Fruit fly (Drosophila melanogaster) whole organism, embryonic: ENCODE data around the gene CG14401.

ENCODE experiments used
- Adf1 ChIP-seq: fragments of 200-800 bp; sonication (Bioruptor generic); IDR thresholded peaks from 2 replicates; pipeline ENCODE4 v1.3.6; 2022; ENCODE audit warnings: missing biosample characterization, missing genetic modification characterization
- CG12104 ChIP-seq: fragments of 200-800 bp; sonication (Bioruptor generic); optimal IDR thresholded peaks from 3 replicates; lab custom pipeline; 2016; ENCODE audit warnings: missing biosample characterization, missing genetic modification characterization
- CG12236 ChIP-seq: fragments of 200-800 bp; sonication (Bioruptor generic); optimal IDR thresholded peaks from 2 replicates; lab custom pipeline; 2016; ENCODE audit warnings: missing biosample characterization, missing genetic modification characterization
- CG12659 ChIP-seq: fragments of 200-800 bp; sonication (Bioruptor generic); optimal IDR thresholded peaks from 3 replicates; lab custom pipeline; 2017; ENCODE audit warnings: mild to moderate bottlenecking, missing biosample characterization, missing genetic modification reagents, missing genetic modification characterization
- CG14014 ChIP-seq: fragments of 200-800 bp; sonication (Bioruptor generic); IDR thresholded peaks from 2 replicates; pipeline ENCODE4 v1.3.6; 2022; ENCODE audit warnings: missing biosample characterization, missing genetic modification characterization
- CG1602 ChIP-seq: fragments of 200-800 bp; sonication (Bioruptor generic); optimal IDR thresholded peaks from 3 replicates; lab custom pipeline; 2016; ENCODE audit warnings: missing biosample characterization, missing genetic modification characterization
- CG3407 ChIP-seq: fragments of 200-800 bp; sonication (Bioruptor generic); optimal IDR thresholded peaks from 2 replicates; lab custom pipeline; 2018; ENCODE audit warnings: missing biosample characterization, mild to moderate bottlenecking, missing genetic modification characterization
- CG4424 ChIP-seq: fragments of 200-800 bp; sonication (Bioruptor generic); optimal IDR thresholded peaks from 3 replicates; lab custom pipeline; 2016; ENCODE audit warnings: missing biosample characterization, missing genetic modification characterization
- CG7839 ChIP-seq: fragments of 200-800 bp; sonication (Bioruptor generic); optimal IDR thresholded peaks from 3 replicates; lab custom pipeline; 2018; ENCODE audit warnings: missing biosample characterization, mild to moderate bottlenecking, missing genetic modification characterization, moderate library complexity
- CG8281 ChIP-seq: fragments of 200-800 bp; sonication (Bioruptor generic); optimal IDR thresholded peaks from 2 replicates; lab custom pipeline; 2018; ENCODE audit warnings: missing biosample characterization, mild to moderate bottlenecking, missing genetic modification characterization, moderate library complexity
- CG8290 ChIP-seq, 3 experiments: fragments of 200-800 bp; sonication (Bioruptor generic); optimal IDR thresholded peaks; 2 replicates each; lab custom pipeline; 2016 to 2019; ENCODE audit warnings: missing biosample characterization in 3 of 3, missing genetic modification characterization in 3 of 3, mild to moderate bottlenecking in 2 of 3, moderate library complexity in 1 of 3
- CG8944 ChIP-seq: fragments of 200-800 bp; sonication (Bioruptor generic); optimal IDR thresholded peaks from 3 replicates; lab custom pipeline; 2016; ENCODE audit warnings: missing biosample characterization, missing genetic modification characterization
- Camta ChIP-seq: fragments of 200-800 bp; sonication (Bioruptor generic); optimal IDR thresholded peaks from 2 replicates; lab custom pipeline; 2016; ENCODE audit warnings: missing biosample characterization, missing genetic modification characterization
- Dfd ChIP-seq, 2 experiments: fragments of >200 bp; optimal IDR thresholded peaks; 2 replicates each; lab custom pipeline; 2017; ENCODE audit warnings: missing biosample characterization in 2 of 2, missing genetic modification characterization in 2 of 2
- ERR ChIP-seq: fragments of 200-800 bp; sonication (Bioruptor generic); optimal IDR thresholded peaks from 2 replicates; lab custom pipeline; 2016; ENCODE audit warnings: missing biosample characterization, missing genetic modification characterization
- Fer2 ChIP-seq: fragments of 200-800 bp; sonication (Bioruptor generic); optimal IDR thresholded peaks from 2 replicates; lab custom pipeline; 2018; ENCODE audit warnings: missing biosample characterization, mild to moderate bottlenecking, missing genetic modification characterization, moderate library complexity
- GATAe ChIP-seq: fragments of 200-800 bp; sonication (Bioruptor generic); conservative IDR thresholded peaks from 2 replicates; pipeline ENCODE4 v1.3.6; 2022; ENCODE audit warnings: missing biosample characterization, missing genetic modification characterization
- HLH3B ChIP-seq: fragments of 200-800 bp; sonication (Bioruptor generic); IDR thresholded peaks from 2 replicates; pipeline ENCODE4 v1.3.6; 2022; ENCODE audit warnings: missing biosample characterization, missing genetic modification characterization
- Hand ChIP-seq: fragments of 200-800 bp; sonication (Bioruptor generic); optimal IDR thresholded peaks from 2 replicates; lab custom pipeline; 2017; ENCODE audit warnings: mild to moderate bottlenecking, missing biosample characterization, missing genetic modification reagents, missing genetic modification characterization
- Hsf ChIP-seq: fragments of 200-800 bp; sonication (Bioruptor generic); optimal IDR thresholded peaks from 3 replicates; lab custom pipeline; 2016; ENCODE audit warnings: missing biosample characterization, missing genetic modification characterization
- Myb ChIP-seq: fragments of 200-800 bp; sonication (Bioruptor generic); optimal IDR thresholded peaks from 2 replicates; lab custom pipeline; 2016; ENCODE audit warnings: missing biosample characterization, missing genetic modification characterization
- NK7.1 ChIP-seq: fragments of 200-800 bp; sonication (Bioruptor generic); optimal IDR thresholded peaks from 3 replicates; lab custom pipeline; 2016; ENCODE audit warnings: missing biosample characterization, missing genetic modification characterization
- Optix ChIP-seq: fragments of 200-800 bp; sonication (Bioruptor generic); IDR thresholded peaks from 3 replicates; pipeline ENCODE4 v1.3.6; 2022; ENCODE audit warnings: missing biosample characterization, missing genetic modification characterization
- Poxn ChIP-seq: fragments of 200-800 bp; sonication (Bioruptor generic); IDR thresholded peaks from 2 replicates; pipeline ENCODE4 v1.3.6; 2022; ENCODE audit warnings: missing biosample characterization, missing genetic modification characterization
- Ptx1 ChIP-seq: fragments of 200-800 bp; sonication (Bioruptor generic); IDR thresholded peaks from 2 replicates; pipeline ENCODE4 v1.3.6; 2022; ENCODE audit warnings: missing biosample characterization, missing genetic modification characterization
- Ravus ChIP-seq: fragments of 200-800 bp; sonication (Bioruptor generic); IDR thresholded peaks from 2 replicates; pipeline ENCODE4 v1.3.6; 2022; ENCODE audit warnings: missing biosample characterization, missing genetic modification characterization
- Rx ChIP-seq: fragments of 200-800 bp; sonication (Bioruptor generic); IDR thresholded peaks from 2 replicates; pipeline ENCODE4 v1.3.6; 2022; ENCODE audit warnings: missing biosample characterization, missing genetic modification characterization
- Sox102F ChIP-seq: fragments of 200-800 bp; sonication (Bioruptor generic); optimal IDR thresholded peaks from 2 replicates; lab custom pipeline; 2018; ENCODE audit warnings: missing biosample characterization, mild to moderate bottlenecking, missing genetic modification characterization, moderate library complexity
- Tbp ChIP-seq: fragments of >200 bp; optimal IDR thresholded peaks from 2 replicates; lab custom pipeline; 2018; ENCODE audit warnings: missing biosample characterization, missing genetic modification characterization
- Trl ChIP-seq, 3 experiments: fragments of >200 bp in 2 of 3; fragments of 200-800 bp in 1 of 3; sonication (Bioruptor generic) in 1 of 3; optimal IDR thresholded peaks; 2 replicates in 1 of 3; 3 replicates in 2 of 3; lab custom pipeline; 2016 to 2017; ENCODE audit warnings: missing biosample characterization in 1 of 3, missing genetic modification characterization in 1 of 3
- ara ChIP-seq: fragments of 200-800 bp; sonication (Bioruptor generic); IDR thresholded peaks from 2 replicates; pipeline ENCODE4 v1.3.6; 2022; ENCODE audit warnings: missing biosample characterization, missing genetic modification characterization
- bigmax ChIP-seq: fragments of 200-800 bp; sonication (Bioruptor generic); optimal IDR thresholded peaks from 2 replicates; lab custom pipeline; 2018; ENCODE audit warnings: missing biosample characterization, mild to moderate bottlenecking, missing genetic modification characterization
- chm ChIP-seq: fragments of 200-800 bp; sonication (Bioruptor generic); IDR thresholded peaks from 2 replicates; pipeline ENCODE4 v1.3.6; 2022; ENCODE audit warnings: missing biosample characterization, missing genetic modification characterization
- ci ChIP-seq: fragments of 200-800 bp; sonication (Bioruptor generic); IDR thresholded peaks from 3 replicates; pipeline ENCODE4 v1.3.6; 2022; ENCODE audit warnings: missing biosample characterization, missing genetic modification characterization
- dimm ChIP-seq: fragments of 200-800 bp; sonication (Bioruptor generic); IDR thresholded peaks from 2 replicates; pipeline ENCODE4 v1.3.6; 2022; ENCODE audit warnings: missing biosample characterization, missing genetic modification characterization
- dm ChIP-seq: fragments of 200-800 bp; sonication (Bioruptor generic); optimal IDR thresholded peaks from 3 replicates; lab custom pipeline; 2016; ENCODE audit warnings: missing biosample characterization, missing genetic modification characterization
- ems ChIP-seq: fragments of 200-800 bp; sonication (Bioruptor generic); optimal IDR thresholded peaks from 3 replicates; lab custom pipeline; 2016; ENCODE audit warnings: missing biosample characterization, missing genetic modification characterization
- esg ChIP-seq: fragments of 200-800 bp; sonication (Bioruptor generic); conservative IDR thresholded peaks from 2 replicates; pipeline ENCODE4 v1.3.6; 2022; ENCODE audit warnings: missing biosample characterization, missing genetic modification characterization
- gsb-n ChIP-seq: fragments of 200-800 bp; sonication (Bioruptor generic); optimal IDR thresholded peaks from 3 replicates; lab custom pipeline; 2018; ENCODE audit warnings: missing biosample characterization, mild to moderate bottlenecking, missing genetic modification characterization
- onecut ChIP-seq: fragments of 200-800 bp; sonication (Bioruptor generic); IDR thresholded peaks from 2 replicates; pipeline ENCODE4 v1.3.6; 2022; ENCODE audit warnings: missing biosample characterization, missing genetic modification characterization
- pros ChIP-seq: fragments of 200-800 bp; sonication (Bioruptor generic); optimal IDR thresholded peaks from 3 replicates; lab custom pipeline; 2019; ENCODE audit warnings: missing biosample characterization, mild to moderate bottlenecking, missing genetic modification characterization, moderate library complexity
- repo ChIP-seq: fragments of 200-800 bp; sonication (Bioruptor generic); optimal IDR thresholded peaks from 2 replicates; lab custom pipeline; 2016; ENCODE audit warnings: missing biosample characterization, missing genetic modification characterization
- salm ChIP-seq: fragments of 200-800 bp; sonication (Bioruptor generic); optimal IDR thresholded peaks from 2 replicates; lab custom pipeline; 2018; ENCODE audit warnings: missing biosample characterization, mild to moderate bottlenecking, missing genetic modification characterization
- sc ChIP-seq, 3 experiments: fragments of >200 bp in 2 of 3; fragments of 200-800 bp in 1 of 3; sonication (Bioruptor generic) in 1 of 3; optimal IDR thresholded peaks; 2 replicates in 2 of 3; 3 replicates in 1 of 3; lab custom pipeline; 2017; ENCODE audit warnings: mild to moderate bottlenecking in 1 of 3, missing biosample characterization in 1 of 3, missing genetic modification characterization in 1 of 3, missing genetic modification reagents in 1 of 3
- schlank ChIP-seq: fragments of 200-800 bp; sonication (Bioruptor generic); optimal IDR thresholded peaks from 2 replicates; lab custom pipeline; 2018; ENCODE audit warnings: missing biosample characterization, mild to moderate bottlenecking, missing genetic modification characterization
- sr ChIP-seq: fragments of 200-800 bp; sonication (Bioruptor generic); IDR thresholded peaks from 3 replicates; pipeline ENCODE4 v1.3.6; 2022; ENCODE audit warnings: missing biosample characterization, missing genetic modification characterization
- sug ChIP-seq: fragments of 200-800 bp; optimal IDR thresholded peaks from 2 replicates; lab custom pipeline; 2019; ENCODE audit warnings: missing biosample characterization, mild to moderate bottlenecking, missing genetic modification characterization, moderate library complexity
- twi ChIP-seq: fragments of 200-800 bp; optimal IDR thresholded peaks from 2 replicates; lab custom pipeline; 2019; ENCODE audit warnings: missing biosample characterization, mild to moderate bottlenecking, missing genetic modification characterization, moderate library complexity
- wdn ChIP-seq: fragments of 200-800 bp; sonication (Bioruptor generic); IDR thresholded peaks from 2 replicates; pipeline ENCODE4 v1.3.6; 2022; ENCODE audit warnings: missing biosample characterization, missing genetic modification characterization

CG14401 gene

DNA sequence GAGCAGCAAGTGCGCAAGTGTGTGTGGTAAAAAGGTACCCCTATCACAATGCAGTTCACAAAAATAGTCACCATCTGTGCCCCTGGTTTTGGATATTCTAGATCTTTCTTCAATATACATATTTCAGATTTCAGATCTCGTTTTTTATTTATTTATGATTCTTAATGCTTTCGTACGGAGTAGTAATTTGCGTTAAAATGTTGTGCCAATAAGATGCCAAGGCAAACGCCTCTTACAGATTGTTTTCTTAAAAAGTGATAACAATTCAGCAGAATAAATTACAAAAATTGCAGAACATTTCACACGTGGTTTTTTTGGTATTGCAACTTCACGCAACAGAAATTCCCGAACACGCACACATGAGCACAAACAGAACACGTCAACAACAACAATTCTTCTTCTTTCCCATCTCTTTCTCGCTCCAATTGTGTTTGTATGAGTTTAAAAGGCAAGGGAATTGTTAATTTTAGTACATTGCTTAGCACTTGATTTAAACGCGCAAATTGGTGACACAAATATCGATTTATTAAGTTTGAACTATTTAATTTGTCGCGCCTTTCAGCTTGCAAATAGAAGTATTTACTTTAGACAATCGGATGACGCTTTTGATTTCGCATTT, 48.5 kb downstream of the CG14401 start:
- TF ChIP-seq salm (tag; lab: Kevin White, UChicago), result peak; percentile 81
- TF ChIP-seq schlank (tag; lab: Kevin White, UChicago), result peak; percentile 24
- TF ChIP-seq CG8281, result no peak
- peak; percentile 27 for TF ChIP-seq CG12236
- TF ChIP-seq Ravus (GFP tag; lab: Robert Waterston, UW), result peak; percentile 7; the same call in 1 of the 2 replicates
- TF ChIP-seq wdn (GFP tag; lab: Robert Waterston, UW), result peak; percentile 65
- no peak for TF ChIP-seq Tbp
- no peak for TF ChIP-seq CG4424 (GFP tag; lab: Kevin White, UChicago)
- peak; percentile 91 for TF ChIP-seq chm (GFP tag; lab: Robert Waterston, UW)
- TF ChIP-seq sr (GFP tag; lab: Robert Waterston, UW), result peak; percentile 57; the same call in 1 of the 3 replicates
- TF ChIP-seq CG3407 (GFP tag; lab: Kevin White, UChicago), result peak; percentile 61
- TF ChIP-seq twi, result peak; percentile 52
- no peak for TF ChIP-seq Dfd (GFP tag; optimal IDR thresholded peaks at IDR 0.05; lab: Kevin White, UChicago)
- TF ChIP-seq Camta, result peak; percentile 81
- TF ChIP-seq CG14014 (GFP tag; lab: Robert Waterston, UW), result peak; percentile 75
- TF ChIP-seq HLH3B (GFP tag; lab: Robert Waterston, UW), result peak; percentile 71
- TF ChIP-seq esg, result peak; percentile 48
- peak; percentile 77 for TF ChIP-seq dm (GFP tag; lab: Kevin White, UChicago)
- TF ChIP-seq ci (GFP tag; lab: Robert Waterston, UW), result peak; percentile 94
- TF ChIP-seq Trl (optimal IDR thresholded peaks at IDR 0.05; lab: Kevin White, UChicago), result no peak
- TF ChIP-seq Trl (GFP tag; optimal IDR thresholded peaks at IDR 0.05; lab: Kevin White, UChicago), result peak; percentile 68
- TF ChIP-seq ara, result 0 out of 2 replicates have a peak, but pooled peaks have one; percentile 35
- TF ChIP-seq sug, result peak; percentile 70
- peak; percentile 34 for TF ChIP-seq CG1602 (GFP tag; lab: Kevin White, UChicago)
- TF ChIP-seq dimm (GFP tag; lab: Robert Waterston, UW), result 0 out of 2 replicates have a peak, but pooled peaks have one; percentile 14
- TF ChIP-seq bigmax (GFP tag; lab: Kevin White, UChicago), result no peak
- TF ChIP-seq Optix (GFP tag; lab: Robert Waterston, UW), result peak; percentile 78
- TF ChIP-seq Myb (GFP tag; lab: Kevin White, UChicago), result peak; percentile 63
- no peak for TF ChIP-seq sc (optimal IDR thresholded peaks at IDR 0.05; lab: Kevin White, UChicago)
- TF ChIP-seq sc (GFP tag; optimal IDR thresholded peaks at IDR 0.05; lab: Kevin White, UChicago), result no peak
- no peak for TF ChIP-seq onecut (GFP tag; lab: Robert Waterston, UW)
- no peak for TF ChIP-seq GATAe (GFP tag; lab: Robert Waterston, UW)
- TF ChIP-seq Ptx1 (GFP tag; lab: Robert Waterston, UW), result peak; percentile 38
- TF ChIP-seq Rx, result no peak
- peak; percentile 61 for TF ChIP-seq CG12104 (GFP tag; lab: Kevin White, UChicago)
- TF ChIP-seq Sox102F (GFP tag; lab: Kevin White, UChicago), result peak; percentile 78
- TF ChIP-seq Hsf (GFP tag; lab: Kevin White, UChicago), result peak; percentile 60
- TF ChIP-seq CG7839 (tag; lab: Kevin White, UChicago), result peak; percentile 81
- 0 out of 2 replicates have a peak, but pooled peaks have one; percentile 23 for TF ChIP-seq Poxn (GFP tag; lab: Robert Waterston, UW)
- TF ChIP-seq ERR, result peak; percentile 79
- peak; percentile 41 for TF ChIP-seq CG8944 (GFP tag; lab: Kevin White, UChicago)
- peak; percentile 58 for TF ChIP-seq repo
- peak; percentile 50 for TF ChIP-seq NK7.1 (GFP tag; lab: Kevin White, UChicago)
- TF ChIP-seq pros (GFP tag; lab: Kevin White, UChicago), result no peak
- TF ChIP-seq ems (GFP tag; lab: Kevin White, UChicago), result peak; percentile 66
- peak; percentile 78 for TF ChIP-seq Hand (GFP tag; lab: Kevin White, UChicago)
- peak; percentile 30 for TF ChIP-seq CG8290 (GFP tag; optimal IDR thresholded peaks at IDR 0.05; lab: Kevin White, UChicago)
- peak; percentile 15 to 51 for TF ChIP-seq CG8290 (tag; optimal IDR thresholded peaks at IDR 0.05; lab: Kevin White, UChicago)
- no peak for TF ChIP-seq Fer2
- TF ChIP-seq gsb-n (tag; lab: Kevin White, UChicago), result peak; percentile 66
- TF ChIP-seq CG12659, result peak; percentile 68
- 0 out of 2 replicates have a peak, but pooled peaks have one; percentile 8 for TF ChIP-seq Adf1
